Worm (Caenorhabditis elegans) whole organism, L1 larva: ENCODE data around the gene tgn-38.

Experiments
- C16A3.4 ChIP-seq: fragments of 150-350 bp; optimal IDR thresholded peaks from 2 replicates; lab custom pipeline; 2014; ENCODE audit warnings: missing biosample characterization, missing genetic modification characterization
- F16B12.6 ChIP-seq: fragments of 150-350 bp; optimal IDR thresholded peaks from 2 replicates; lab custom pipeline; 2014; ENCODE audit warnings: missing biosample characterization, missing genetic modification characterization
- aha-1 ChIP-seq: fragments of 150-350 bp; optimal IDR thresholded peaks from 2 replicates; lab custom pipeline; 2014; ENCODE audit warnings: missing biosample characterization, missing genetic modification characterization
- blmp-1 ChIP-seq: fragments of 150-350 bp; optimal IDR thresholded peaks from 2 replicates; lab custom pipeline; 2014; ENCODE audit warnings: missing biosample characterization, missing genetic modification characterization
- ceh-8 ChIP-seq: fragments of 200-800 bp; sonication (Bioruptor generic); optimal IDR thresholded peaks from 2 replicates; lab custom pipeline; 2018; ENCODE audit warnings: mild to moderate bottlenecking, missing genetic modification characterization, moderate library complexity, missing compliant biosample characterization
- ceh-82 ChIP-seq, 3 experiments: fragments of 150-350 bp in 1 of 3; sonication (generic microtip) in 2 of 3; optimal IDR thresholded peaks; 2 replicates each; lab custom pipeline; 2014 to 2017; ENCODE audit warnings: missing biosample characterization in 3 of 3, missing genetic modification characterization in 3 of 3
- ceh-88 ChIP-seq: fragments of 200-800 bp; sonication (Bioruptor generic); IDR thresholded peaks from 2 replicates; pipeline ENCODE4 v1.3.6; 2022; ENCODE audit warnings: missing genetic modification characterization, missing compliant biosample characterization
- ceh-90 ChIP-seq: sonication (generic microtip); optimal IDR thresholded peaks from 2 replicates; lab custom pipeline; 2016; ENCODE audit warnings: missing genetic modification characterization, missing compliant biosample characterization
- ces-1 ChIP-seq: fragments of 150-350 bp; optimal IDR thresholded peaks from 2 replicates; lab custom pipeline; 2014; ENCODE audit warnings: missing biosample characterization, missing genetic modification reagents, missing genetic modification characterization
- dsc-1 ChIP-seq: sonication (generic microtip); optimal IDR thresholded peaks from 2 replicates; lab custom pipeline; 2016; ENCODE audit warnings: mild to moderate bottlenecking, missing genetic modification characterization, missing compliant biosample characterization
- efl-1 ChIP-seq, 4 experiments: fragments of 150-350 bp; optimal IDR thresholded peaks in 3 of 4; peaks in 1 of 4; 1 replicate in 1 of 4; 2 replicates in 3 of 4; lab custom pipeline; 2014; ENCODE audit warnings: missing biosample characterization in 2 of 4, missing genetic modification characterization in 2 of 4, missing genetic modification reagents in 2 of 4
- egl-27 ChIP-seq, 2 experiments: fragments of 150-350 bp in 1 of 2; sonication (generic microtip); optimal IDR thresholded peaks; 3 replicates each; lab custom pipeline; 2017 to 2018; ENCODE audit warnings: missing biosample characterization in 2 of 2, missing genetic modification characterization in 2 of 2, missing genetic modification reagents in 2 of 2
- elt-2 ChIP-seq: sonication (generic microtip); optimal IDR thresholded peaks from 2 replicates; lab custom pipeline; 2016; ENCODE audit warnings: missing genetic modification characterization, mild to moderate bottlenecking, inconsistent platforms, missing compliant biosample characterization, missing genetic modification reagents
- elt-3 ChIP-seq, 6 experiments: fragments of 150-350 bp in 1 of 6; sonication (generic microtip); optimal IDR thresholded peaks; 2 replicates each; lab custom pipeline; 2017 to 2018; ENCODE audit warnings: missing biosample characterization in 6 of 6, missing genetic modification characterization in 6 of 6, inconsistent platforms in 1 of 6
- ets-5 ChIP-seq: fragments of 200-800 bp; sonication (Bioruptor generic); IDR thresholded peaks from 2 replicates; pipeline ENCODE4 v1.3.6; 2022; ENCODE audit warnings: missing genetic modification characterization, missing compliant biosample characterization
- isw-1 ChIP-seq: fragments of 200-800 bp; sonication (Bioruptor generic); IDR thresholded peaks from 2 replicates; pipeline ENCODE4 v1.3.6; 2022; ENCODE audit warnings: missing genetic modification characterization, missing compliant biosample characterization
- jun-1 ChIP-seq: fragments of 150-350 bp; optimal IDR thresholded peaks from 2 replicates; lab custom pipeline; 2014; ENCODE audit warnings: missing biosample characterization, missing genetic modification reagents, missing genetic modification characterization
- lin-13 ChIP-seq: fragments of 150-350 bp; optimal IDR thresholded peaks from 2 replicates; lab custom pipeline; 2014; ENCODE audit warnings: missing biosample characterization, missing genetic modification reagents, missing genetic modification characterization
- lin-14 ChIP-seq: fragments of 200-800 bp; sonication (Bioruptor generic); optimal IDR thresholded peaks from 2 replicates; lab custom pipeline; 2018; ENCODE audit warnings: mild to moderate bottlenecking, missing genetic modification characterization, moderate library complexity, missing compliant biosample characterization
- lin-15B ChIP-seq: fragments of 150-350 bp; sonication (generic microtip); optimal IDR thresholded peaks from 3 replicates; lab custom pipeline; 2014; ENCODE audit warnings: missing biosample characterization, missing genetic modification characterization
- lin-35 ChIP-seq, 2 experiments: fragments of 150-350 bp; optimal IDR thresholded peaks; 2 replicates each; lab custom pipeline; 2014; ENCODE audit warnings: missing biosample characterization in 2 of 2, missing genetic modification characterization in 2 of 2, missing genetic modification reagents in 2 of 2
- lin-39 ChIP-seq: fragments of 150-350 bp; optimal IDR thresholded peaks from 2 replicates; lab custom pipeline; 2014; ENCODE audit warnings: missing biosample characterization, missing genetic modification reagents, missing genetic modification characterization
- lsy-2 ChIP-seq, 2 experiments: fragments of 150-350 bp; optimal IDR thresholded peaks; 2 replicates each; lab custom pipeline; 2014; ENCODE audit warnings: missing biosample characterization in 2 of 2, missing genetic modification characterization in 2 of 2
- mef-2 ChIP-seq: fragments of 150-350 bp; optimal IDR thresholded peaks from 2 replicates; lab custom pipeline; 2014; ENCODE audit warnings: missing biosample characterization, missing genetic modification characterization
- mep-1 ChIP-seq: fragments of 150-350 bp; optimal IDR thresholded peaks from 2 replicates; lab custom pipeline; 2014; ENCODE audit warnings: missing biosample characterization, missing genetic modification characterization
- nhr-19 ChIP-seq: fragments of 200-800 bp; sonication (Bioruptor generic); conservative IDR thresholded peaks from 2 replicates; pipeline ENCODE4 v1.3.6; 2022; ENCODE audit warnings: missing genetic modification characterization, missing compliant biosample characterization
- nhr-20 ChIP-seq: sonication (generic microtip); optimal IDR thresholded peaks from 2 replicates; lab custom pipeline; 2016; ENCODE audit warnings: mild to moderate bottlenecking, missing genetic modification characterization, missing compliant biosample characterization
- nhr-237 ChIP-seq: fragments of 150-350 bp; optimal IDR thresholded peaks from 2 replicates; lab custom pipeline; 2014; ENCODE audit warnings: missing biosample characterization, missing genetic modification characterization
- nhr-28 ChIP-seq: fragments of 150-350 bp; optimal IDR thresholded peaks from 2 replicates; lab custom pipeline; 2014; ENCODE audit warnings: missing biosample characterization, missing genetic modification characterization
- nhr-71 ChIP-seq: sonication (generic microtip); optimal IDR thresholded peaks from 2 replicates; lab custom pipeline; 2016; ENCODE audit warnings: mild to moderate bottlenecking, missing genetic modification characterization, moderate library complexity, missing compliant biosample characterization
- nhr-76 ChIP-seq: sonication (generic microtip); optimal IDR thresholded peaks from 2 replicates; lab custom pipeline; 2017; ENCODE audit warnings: missing biosample characterization, missing genetic modification characterization
- nhr-84 ChIP-seq: sonication (generic microtip); optimal IDR thresholded peaks from 2 replicates; lab custom pipeline; 2017; ENCODE audit warnings: missing biosample characterization, missing genetic modification characterization
- nhr-85 ChIP-seq: sonication (generic microtip); peaks from one replicate; lab custom pipeline; 2016; ENCODE audit warnings: missing genetic modification characterization, inconsistent platforms, missing compliant biosample characterization
- nhr-90 ChIP-seq: sonication (generic microtip); optimal IDR thresholded peaks from 2 replicates; lab custom pipeline; 2016; ENCODE audit warnings: mild to moderate bottlenecking, missing genetic modification characterization, missing compliant biosample characterization; ENCODE audit not compliant: poor library complexity
- pqm-1 ChIP-seq: sonication (generic microtip); optimal IDR thresholded peaks from 3 replicates; lab custom pipeline; 2017; ENCODE audit warnings: missing biosample characterization, missing genetic modification characterization
- skn-1 ChIP-seq: fragments of 150-350 bp; optimal IDR thresholded peaks from 2 replicates; lab custom pipeline; 2014; ENCODE audit warnings: missing biosample characterization, missing genetic modification characterization
- snu-23 ChIP-seq: sonication (generic microtip); optimal IDR thresholded peaks from 2 replicates; lab custom pipeline; 2016; ENCODE audit warnings: missing genetic modification characterization, missing compliant biosample characterization
- sox-4 ChIP-seq: sonication (generic microtip); optimal IDR thresholded peaks from 2 replicates; lab custom pipeline; 2016; ENCODE audit warnings: missing genetic modification characterization, missing compliant biosample characterization
- sptf-1 ChIP-seq: fragments of 150-350 bp; optimal IDR thresholded peaks from 2 replicates; lab custom pipeline; 2014; ENCODE audit warnings: missing biosample characterization, missing genetic modification characterization
- unc-98 ChIP-seq: fragments of 200-800 bp; sonication (Bioruptor generic); IDR thresholded peaks from 2 replicates; pipeline ENCODE4 v1.3.6; 2022; ENCODE audit warnings: missing genetic modification characterization, missing compliant biosample characterization
- xbp-1 ChIP-seq: sonication (generic microtip); optimal IDR thresholded peaks from 2 replicates; lab custom pipeline; 2016; ENCODE audit warnings: missing genetic modification characterization, missing compliant biosample characterization

tgn-38 gene

DNA sequence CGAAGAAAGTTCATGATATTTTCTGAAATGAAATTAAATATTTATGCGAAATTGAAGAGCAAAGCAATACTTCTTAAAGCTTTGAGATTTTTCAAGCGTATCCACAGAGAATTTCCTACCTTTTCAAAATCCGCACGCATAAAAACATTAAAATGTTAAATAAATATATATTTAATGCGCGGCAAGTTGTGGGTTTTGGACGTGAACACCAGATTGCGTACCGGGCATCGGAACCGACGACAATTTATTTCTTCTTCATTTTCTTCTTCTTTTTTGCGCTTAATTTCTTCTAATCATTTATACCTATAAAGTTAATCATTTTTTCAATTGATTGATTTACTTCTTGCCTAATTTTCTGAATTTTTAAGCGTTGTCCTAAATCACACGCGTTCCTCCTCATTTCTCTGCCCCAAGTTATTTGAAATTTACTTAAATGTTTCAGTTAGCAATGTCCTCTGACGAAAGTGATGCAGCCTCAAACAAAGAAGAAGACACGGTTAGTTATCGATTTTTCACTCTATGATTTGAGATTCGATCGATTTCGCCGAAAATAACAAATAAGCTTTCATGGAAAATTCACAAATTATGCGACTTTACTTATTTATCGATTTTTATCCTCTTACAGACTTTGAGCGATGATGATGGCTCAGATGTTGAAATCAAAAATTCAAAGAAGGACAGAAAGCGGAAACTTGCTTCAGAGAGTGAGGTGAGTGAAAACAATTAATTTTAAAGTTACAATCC, 22.2 kb upstream of the tgn-38 start, which contains the start of the genes bre-5 and spt-5 (continued):
- TF ChIP-seq ceh-82 (tag; optimal IDR thresholded peaks at IDR 0.05; lab: Kevin White, UChicago), result peak in 1 of 3 experiments; percentile 1
- no peak for TF ChIP-seq unc-98

DNA sequence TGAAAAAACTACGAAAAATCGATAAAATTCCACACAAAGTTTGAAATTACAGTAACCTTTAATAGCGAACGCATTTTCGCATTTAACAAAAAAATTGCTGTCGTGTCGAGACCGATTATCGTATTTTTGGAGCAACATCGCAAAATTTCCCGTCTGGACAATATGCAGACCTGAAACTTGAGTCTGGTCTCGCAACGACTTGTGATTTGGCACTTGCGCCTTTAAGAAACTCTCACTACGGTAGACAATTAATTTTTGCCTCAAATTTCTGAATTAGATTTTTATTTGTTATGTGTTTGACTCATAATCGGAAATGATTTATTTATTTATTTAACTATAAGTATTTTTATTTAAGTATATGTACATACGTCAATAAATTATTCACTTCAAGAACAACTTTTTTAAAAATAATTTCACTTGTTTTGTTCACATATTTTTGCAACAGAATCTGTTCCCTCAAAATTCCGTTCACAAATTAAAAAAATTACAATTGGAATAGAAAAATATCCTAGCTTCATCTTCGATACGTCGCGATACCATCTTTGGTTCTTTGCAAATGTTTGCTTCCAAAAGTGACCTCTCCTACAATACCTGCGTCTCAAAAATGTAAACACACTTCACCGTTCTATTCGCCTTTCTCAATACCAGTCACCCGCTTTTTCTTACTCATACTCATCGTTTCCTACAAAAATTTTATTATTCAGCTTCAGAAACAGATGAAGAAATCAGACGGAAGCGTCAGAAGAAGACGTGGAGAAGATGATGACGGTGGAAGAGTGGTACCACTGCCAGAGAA, 18.8 kb upstream of the tgn-38 start, which contains the start of gene T12G3.4:
T12G3.4 (plus strand) TSS at position 705 of the 796 bp plus-strand sequence.
- TF ChIP-seq nhr-76 (tag; lab: Kevin White, UChicago) (no peak), sox-4 (tag; lab: Kevin White, UChicago) (no peak), lin-39 (no peak), mef-2 (tag; lab: Kevin White, UChicago) (no peak), ceh-88 (GFP tag; lab: Robert Waterston, UW) (no peak), efl-1 (optimal IDR thresholded peaks at IDR 0.05; lab: Kevin White, UChicago) (no peak), efl-1 (GFP tag; optimal IDR thresholded peaks at IDR 0.05 in 1 of 2; lab: Kevin White, UChicago) (no peak), skn-1 (tag; lab: Kevin White, UChicago) (no peak), snu-23 (GFP tag; lab: Kevin White, UChicago) (no peak), nhr-90 (no peak), mep-1 (tag; lab: Kevin White, UChicago) (no peak)

DNA sequence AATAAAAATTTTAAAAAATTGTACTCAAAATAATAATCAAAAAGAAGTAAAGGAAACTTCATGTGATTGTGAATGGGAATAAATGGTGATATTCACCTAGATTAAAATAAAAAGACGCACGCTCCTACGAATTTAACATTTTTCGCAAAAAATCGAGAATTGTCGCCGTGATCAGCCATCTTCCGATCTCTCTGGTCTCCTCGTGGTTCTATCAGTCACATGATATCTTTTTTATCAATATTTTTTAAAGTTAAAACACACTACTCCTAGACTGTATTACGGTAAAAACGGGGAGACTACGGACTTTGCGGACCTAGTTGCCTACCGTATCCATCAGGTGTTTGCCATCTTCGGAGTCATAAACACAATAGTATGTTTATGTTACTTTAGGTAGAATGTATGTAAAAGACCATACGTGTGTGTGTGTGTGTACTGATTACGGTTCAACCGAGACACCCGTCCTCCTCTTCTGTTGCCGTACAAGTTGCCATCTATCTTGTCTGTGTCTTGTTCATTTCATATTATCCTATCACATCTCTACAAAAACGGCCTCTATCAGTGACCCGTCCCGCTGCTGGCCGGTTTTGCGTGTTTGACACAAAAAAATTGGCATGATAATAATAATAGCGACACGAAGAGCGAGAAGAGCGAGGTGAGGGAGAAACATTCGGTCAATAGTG, 17.7 kb upstream of the tgn-38 start, which contains the start of gene T12G3.2:
T12G3.2 (minus strand) TSS at position 444 of the 680 bp plus-strand sequence.
- TF ChIP-seq elt-3 (tag; optimal IDR thresholded peaks at IDR 0.05; lab: Kevin White, UChicago), result peak in 2 of 6 experiments; percentile 19 to 71
- no peak for TF ChIP-seq efl-1 (optimal IDR thresholded peaks at IDR 0.05; lab: Kevin White, UChicago)
- peak in 1 of 2 experiments; percentile 82 for TF ChIP-seq efl-1 (GFP tag; optimal IDR thresholded peaks at IDR 0.05 in 1 of 2; lab: Kevin White, UChicago)
- TF ChIP-seq ces-1 (GFP tag; lab: Kevin White, UChicago), result no peak
- no peak for TF ChIP-seq C16A3.4 (tag; lab: Kevin White, UChicago)
- no peak for TF ChIP-seq sptf-1 (tag; lab: Kevin White, UChicago)
- no peak for TF ChIP-seq ets-5 (GFP tag; lab: Robert Waterston, UW)
- no peak for TF ChIP-seq dsc-1
- peak; percentile 74 for TF ChIP-seq elt-2 (tag; lab: Kevin White, UChicago)
- TF ChIP-seq egl-27 (tag; optimal IDR thresholded peaks at IDR 0.05; lab: Kevin White, UChicago), result no peak
- no peak for TF ChIP-seq ceh-8 (GFP tag; lab: Kevin White, UChicago)
- no peak for TF ChIP-seq nhr-84 (tag; lab: Kevin White, UChicago)
- no peak for TF ChIP-seq nhr-237 (tag; lab: Kevin White, UChicago)
- TF ChIP-seq F16B12.6 (tag; lab: Kevin White, UChicago), result no peak
- TF ChIP-seq aha-1 (tag; lab: Kevin White, UChicago), result no peak
- no peak for TF ChIP-seq lin-15B (tag; lab: Kevin White, UChicago)
- peak; percentile 33 for TF ChIP-seq nhr-90
- peak in 1 of 2 experiments; percentile 50 for TF ChIP-seq lsy-2 (tag; optimal IDR thresholded peaks at IDR 0.05; lab: Kevin White, UChicago)
- no peak for TF ChIP-seq jun-1 (tag; lab: Kevin White, UChicago)
- TF ChIP-seq skn-1 (tag; lab: Kevin White, UChicago), result no peak
- no peak for TF ChIP-seq nhr-28
- no peak for TF ChIP-seq xbp-1
- TF ChIP-seq nhr-20, result peak; percentile 76
- TF ChIP-seq ceh-90 (tag; lab: Kevin White, UChicago), result no peak
- peak; percentile 60 for TF ChIP-seq lin-14 (GFP tag; lab: Kevin White, UChicago)
- TF ChIP-seq blmp-1 (tag; lab: Kevin White, UChicago), result peak; percentile 20
- peak; percentile 40 for TF ChIP-seq snu-23 (GFP tag; lab: Kevin White, UChicago)
- peak; percentile 5; the same call in 1 of the 2 replicates for TF ChIP-seq nhr-19
- TF ChIP-seq isw-1 (GFP tag; lab: Robert Waterston, UW), result no peak
- TF ChIP-seq nhr-85 (tag; lab: Kevin White, UChicago), result peak; percentile 86
- TF ChIP-seq nhr-71 (tag; lab: Kevin White, UChicago), result peak; percentile 52
- no peak for TF ChIP-seq lin-13 (GFP tag; lab: Kevin White, UChicago)
- no peak for TF ChIP-seq mef-2 (tag; lab: Kevin White, UChicago)
- peak in 1 of 2 experiments; percentile 52 for TF ChIP-seq lin-35 (GFP tag; optimal IDR thresholded peaks at IDR 0.05; lab: Kevin White, UChicago)
- TF ChIP-seq pqm-1 (tag; lab: Kevin White, UChicago), result no peak
